Worm (Caenorhabditis elegans) whole organism, mixed stage, embryonic: ENCODE results near the gene T22C8.1.

Experiments used
- M03D4.4 ChIP-seq: sonication (generic microtip); optimal IDR thresholded peaks from 2 replicates; lab custom pipeline; 2017; ENCODE audit warnings: mild to moderate bottlenecking, missing genetic modification characterization, missing compliant biosample characterization
- blmp-1 ChIP-seq: fragments of 150-350 bp; optimal IDR thresholded peaks from 2 replicates; lab custom pipeline; 2014; ENCODE audit warnings: missing biosample characterization, missing genetic modification characterization
- unc-62 ChIP-seq: fragments of 150-350 bp; optimal IDR thresholded peaks from 2 replicates; lab custom pipeline; 2014; ENCODE audit warnings: missing biosample characterization, missing genetic modification reagents, missing genetic modification characterization

- no peak for TF ChIP-seq M03D4.4 (tag; lab: Kevin White, UChicago)
- no peak for TF ChIP-seq unc-62 (GFP tag; lab: Kevin White, UChicago)
- TF ChIP-seq blmp-1 = no peak
These were observed 1.2 kb upstream of the T22C8.1 start for ce11 chrII:8611330-8611729.
